Worm (Caenorhabditis elegans) whole organism, young adult: ENCODE data around the gene lgc-57.

Experiments used
- B0035.1 ChIP-seq: sonication (generic microtip); optimal IDR thresholded peaks from 2 replicates; lab custom pipeline; 2016; ENCODE audit warnings: missing genetic modification characterization, mild to moderate bottlenecking, missing compliant biosample characterization, missing genotype, missing genetic modification reagents
- C17E4.6 ChIP-seq: fragments of 200-800 bp; sonication (Bioruptor generic); IDR thresholded peaks from 2 replicates; pipeline ENCODE4 v1.3.6; 2022; ENCODE audit warnings: missing genetic modification reagents, missing genetic modification characterization, missing compliant biosample characterization
- F10E7.11 ChIP-seq: sonication (generic microtip); optimal IDR thresholded peaks from 2 replicates; lab custom pipeline; 2017; ENCODE audit warnings: mild to moderate bottlenecking, missing genetic modification characterization, moderate library complexity, missing compliant biosample characterization
- F33H1.4 ChIP-seq: fragments of 200-800 bp; sonication (Bioruptor generic); IDR thresholded peaks from 2 replicates; pipeline ENCODE4 v1.3.6; 2022; ENCODE audit warnings: missing genetic modification reagents, missing genetic modification characterization, missing compliant biosample characterization
- F37B4.10 ChIP-seq: fragments of 200-800 bp; sonication (Bioruptor generic); IDR thresholded peaks from 2 replicates; pipeline ENCODE4 v1.3.6; 2022; ENCODE audit warnings: missing genetic modification characterization, missing compliant biosample characterization
- F52B5.7 ChIP-seq: sonication (generic microtip); optimal IDR thresholded peaks from 2 replicates; lab custom pipeline; 2016; ENCODE audit warnings: mild to moderate bottlenecking, missing genetic modification characterization, missing compliant biosample characterization
- F57C9.4 ChIP-seq: sonication (generic microtip); optimal IDR thresholded peaks from 2 replicates; lab custom pipeline; 2017; ENCODE audit warnings: mild to moderate bottlenecking, missing genetic modification characterization, missing compliant biosample characterization
- K12H6.12 ChIP-seq: fragments of 200-800 bp; sonication (Bioruptor generic); optimal IDR thresholded peaks from 2 replicates; lab custom pipeline; 2018; ENCODE audit warnings: mild to moderate bottlenecking, missing genetic modification characterization, missing compliant biosample characterization
- Y53F4B.3 ChIP-seq: fragments of 200-800 bp; sonication (Bioruptor generic); IDR thresholded peaks from 2 replicates; pipeline ENCODE4 v1.3.6; 2022; ENCODE audit warnings: missing genetic modification reagents, missing genetic modification characterization, missing compliant biosample characterization
- Y53G8AR.9 ChIP-seq: fragments of 200-800 bp; sonication (Bioruptor generic); conservative IDR thresholded peaks from 2 replicates; pipeline ENCODE4 v1.3.6; 2022; ENCODE audit warnings: missing genetic modification reagents, missing genetic modification characterization, missing compliant biosample characterization
- Y56A3A.18 ChIP-seq: fragments of 200-800 bp; sonication (Bioruptor generic); IDR thresholded peaks from 2 replicates; pipeline ENCODE4 v1.3.6; 2022; ENCODE audit warnings: missing genetic modification reagents, missing genetic modification characterization, missing compliant biosample characterization
- Y79H2A.3 ChIP-seq: fragments of 200-800 bp; sonication (Bioruptor generic); conservative IDR thresholded peaks from 2 replicates; pipeline ENCODE4 v1.3.6; 2022; ENCODE audit warnings: missing genetic modification reagents, missing genetic modification characterization, missing compliant biosample characterization
- Y95B8A.8 ChIP-seq: fragments of 200-800 bp; sonication (Bioruptor generic); IDR thresholded peaks from 2 replicates; pipeline ENCODE4 v1.3.6; 2022; ENCODE audit warnings: missing genetic modification reagents, missing genetic modification characterization, missing compliant biosample characterization
- akir-1 ChIP-seq: fragments of 200-800 bp; sonication (Bioruptor generic); optimal IDR thresholded peaks from 2 replicates; lab custom pipeline; 2018; ENCODE audit warnings: mild to moderate bottlenecking, missing genetic modification characterization, moderate library complexity, missing compliant biosample characterization
- aptf-2 ChIP-seq: fragments of 200-800 bp; sonication (Bioruptor generic); conservative IDR thresholded peaks from 2 replicates; pipeline ENCODE4 v1.3.6; 2022; ENCODE audit warnings: missing genetic modification reagents, missing genetic modification characterization, missing compliant biosample characterization
- aptf-3 ChIP-seq: fragments of 200-800 bp; sonication (Bioruptor generic); IDR thresholded peaks from 2 replicates; pipeline ENCODE4 v1.3.6; 2022; ENCODE audit warnings: missing genetic modification characterization, missing compliant biosample characterization
- atf-7 ChIP-seq: sonication (generic microtip); optimal IDR thresholded peaks from 2 replicates; lab custom pipeline; 2017; ENCODE audit warnings: mild to moderate bottlenecking, missing genetic modification characterization, missing compliant biosample characterization
- athp-1 ChIP-seq: sonication (generic microtip); optimal IDR thresholded peaks from 2 replicates; lab custom pipeline; 2017; ENCODE audit warnings: mild to moderate bottlenecking, missing genetic modification characterization, missing compliant biosample characterization
- attf-3 ChIP-seq: fragments of 200-800 bp; sonication (Bioruptor generic); conservative IDR thresholded peaks from 2 replicates; pipeline ENCODE4 v1.3.6; 2022; ENCODE audit warnings: missing genetic modification reagents, missing genetic modification characterization, missing compliant biosample characterization
- attf-5 ChIP-seq: fragments of 200-800 bp; sonication (Bioruptor generic); optimal IDR thresholded peaks from 2 replicates; lab custom pipeline; 2018; ENCODE audit warnings: mild to moderate bottlenecking, missing genetic modification characterization, missing compliant biosample characterization
- ceh-58 ChIP-seq: fragments of 200-800 bp; sonication (Bioruptor generic); IDR thresholded peaks from 2 replicates; pipeline ENCODE4 v1.3.6; 2022; ENCODE audit warnings: missing genetic modification characterization, missing compliant biosample characterization
- ceh-91 ChIP-seq: fragments of 200-800 bp; sonication (Bioruptor generic); IDR thresholded peaks from 2 replicates; pipeline ENCODE4 v1.3.6; 2022; ENCODE audit warnings: missing genetic modification reagents, missing genetic modification characterization, missing compliant biosample characterization
- chd-7 ChIP-seq: sonication (generic microtip); optimal IDR thresholded peaks from 2 replicates; lab custom pipeline; 2016; ENCODE audit warnings: mild to moderate bottlenecking, missing genetic modification characterization, moderate library complexity, missing compliant biosample characterization
- dox-1 ChIP-seq: fragments of 200-800 bp; sonication (Bioruptor generic); IDR thresholded peaks from 2 replicates; pipeline ENCODE4 v1.3.6; 2022; ENCODE audit warnings: missing genetic modification reagents, missing genetic modification characterization, missing compliant biosample characterization
- egl-18 ChIP-seq: fragments of 200-800 bp; sonication (Bioruptor generic); IDR thresholded peaks from 2 replicates; pipeline ENCODE4 v1.3.6; 2022; ENCODE audit warnings: missing genetic modification reagents, missing genetic modification characterization, missing compliant biosample characterization
- egrh-3 ChIP-seq: fragments of 200-800 bp; sonication (Bioruptor generic); IDR thresholded peaks from 2 replicates; pipeline ENCODE4 v1.3.6; 2022; ENCODE audit warnings: missing genetic modification reagents, missing genetic modification characterization, missing compliant biosample characterization
- ekl-4 ChIP-seq: fragments of 200-800 bp; sonication (Bioruptor generic); IDR thresholded peaks from 2 replicates; pipeline ENCODE4 v1.3.6; 2022; ENCODE audit warnings: missing genetic modification reagents, missing genetic modification characterization, missing compliant biosample characterization
- ets-4 ChIP-seq: fragments of 200-800 bp; sonication (Bioruptor generic); optimal IDR thresholded peaks from 2 replicates; lab custom pipeline; 2018; ENCODE audit warnings: mild to moderate bottlenecking, missing genetic modification characterization, missing compliant biosample characterization
- gei-17 ChIP-seq: fragments of 200-800 bp; sonication (Bioruptor generic); optimal IDR thresholded peaks from 2 replicates; lab custom pipeline; 2018; ENCODE audit warnings: mild to moderate bottlenecking, missing genetic modification characterization, missing compliant biosample characterization
- hlh-12 ChIP-seq: sonication (generic microtip); optimal IDR thresholded peaks from 2 replicates; lab custom pipeline; 2016; ENCODE audit warnings: missing genetic modification characterization, missing compliant biosample characterization
- hlh-26 ChIP-seq: fragments of 200-800 bp; sonication (Bioruptor generic); conservative IDR thresholded peaks from 2 replicates; pipeline ENCODE4 v1.3.6; 2022; ENCODE audit warnings: missing genetic modification reagents, missing genetic modification characterization, missing compliant biosample characterization
- hmg-1.2 ChIP-seq: fragments of 200-800 bp; sonication (Bioruptor generic); IDR thresholded peaks from 2 replicates; pipeline ENCODE4 v1.3.6; 2022; ENCODE audit warnings: missing genetic modification reagents, missing genetic modification characterization, missing compliant biosample characterization
- lin-35 ChIP-seq, 3 experiments: fragments of 150-350 bp in 2 of 3; sonication (generic microtip) in 1 of 3; optimal IDR thresholded peaks; 2 replicates each; lab custom pipeline; 2014 to 2018; ENCODE audit warnings: missing biosample characterization in 3 of 3, missing genetic modification characterization in 3 of 3, missing genetic modification reagents in 3 of 3
- lir-1 ChIP-seq: fragments of 200-800 bp; sonication (Bioruptor generic); conservative IDR thresholded peaks from 2 replicates; pipeline ENCODE4 v1.3.6; 2022; ENCODE audit warnings: missing genetic modification reagents, missing genetic modification characterization, missing compliant biosample characterization
- lsl-1 ChIP-seq: fragments of 200-800 bp; sonication (Bioruptor generic); optimal IDR thresholded peaks from 2 replicates; lab custom pipeline; 2018; ENCODE audit warnings: mild to moderate bottlenecking, missing genetic modification characterization, moderate library complexity, missing compliant biosample characterization
- nhr-80 ChIP-seq: sonication (generic microtip); optimal IDR thresholded peaks from 2 replicates; lab custom pipeline; 2016; ENCODE audit warnings: missing genetic modification characterization, missing compliant biosample characterization
- pbrm-1 ChIP-seq: fragments of 200-800 bp; sonication (Bioruptor generic); IDR thresholded peaks from 2 replicates; pipeline ENCODE4 v1.3.6; 2022; ENCODE audit warnings: missing genetic modification reagents, missing genetic modification characterization, missing compliant biosample characterization
- rec-8 ChIP-seq, 2 experiments: sonication (generic microtip); optimal IDR thresholded peaks; 2 replicates each; lab custom pipeline; 2016; ENCODE audit warnings: mild to moderate bottlenecking in 2 of 2, missing genetic modification characterization in 2 of 2, missing genetic modification reagents in 2 of 2, missing genotype in 2 of 2, missing biosample characterization in 1 of 2, missing compliant biosample characterization in 1 of 2, moderate library complexity in 1 of 2
- sea-2 ChIP-seq: fragments of 200-800 bp; sonication (Bioruptor generic); IDR thresholded peaks from 2 replicates; pipeline ENCODE4 v1.3.6; 2022; ENCODE audit warnings: missing genetic modification characterization, missing compliant biosample characterization
- snpc-1.1 ChIP-seq: sonication (generic microtip); optimal IDR thresholded peaks from 2 replicates; lab custom pipeline; 2017; ENCODE audit warnings: missing genetic modification characterization, mild to moderate bottlenecking, missing compliant biosample characterization, antibody characterized with exemption, moderate library complexity, missing genotype, missing genetic modification reagents; ENCODE audit not compliant: insufficient read depth
- snpc-1.3 ChIP-seq: sonication (generic microtip); optimal IDR thresholded peaks from 2 replicates; lab custom pipeline; 2017; ENCODE audit warnings: missing genetic modification characterization, mild to moderate bottlenecking, missing compliant biosample characterization, antibody characterized with exemption, moderate library complexity, missing genotype, missing genetic modification reagents; ENCODE audit not compliant: insufficient read depth
- sptf-2 ChIP-seq: fragments of 200-800 bp; sonication (Bioruptor generic); optimal IDR thresholded peaks from 2 replicates; lab custom pipeline; 2018; ENCODE audit warnings: mild to moderate bottlenecking, missing genetic modification characterization, missing compliant biosample characterization
- tbp1 ChIP-seq: fragments of 200-800 bp; sonication (Bioruptor generic); optimal IDR thresholded peaks from 2 replicates; lab custom pipeline; 2018; ENCODE audit warnings: mild to moderate bottlenecking, missing genetic modification characterization, missing compliant biosample characterization
- tbx-9 ChIP-seq: sonication (generic microtip); optimal IDR thresholded peaks from 2 replicates; lab custom pipeline; 2016; ENCODE audit warnings: borderline replicate concordance, missing genetic modification characterization, inconsistent platforms, missing compliant biosample characterization
- zfh-2 ChIP-seq: fragments of 200-800 bp; sonication (Bioruptor generic); conservative IDR thresholded peaks from 2 replicates; pipeline ENCODE4 v1.3.6; 2022; ENCODE audit warnings: missing genetic modification reagents, missing genetic modification characterization, missing compliant biosample characterization
- ztf-22 ChIP-seq: fragments of 200-800 bp; sonication (Bioruptor generic); optimal IDR thresholded peaks from 2 replicates; lab custom pipeline; 2018; ENCODE audit warnings: mild to moderate bottlenecking, missing genetic modification characterization, moderate library complexity, missing compliant biosample characterization
- ztf-28 ChIP-seq: fragments of 200-800 bp; sonication (Bioruptor generic); IDR thresholded peaks from 2 replicates; pipeline ENCODE4 v1.3.6; 2022; ENCODE audit warnings: missing genetic modification reagents, missing genetic modification characterization, missing compliant biosample characterization
- ztf-3 ChIP-seq: fragments of 200-800 bp; sonication (Bioruptor generic); optimal IDR thresholded peaks from 2 replicates; lab custom pipeline; 2018; ENCODE audit warnings: mild to moderate bottlenecking, missing genetic modification characterization, missing compliant biosample characterization

The lgc-57 gene

DNA sequence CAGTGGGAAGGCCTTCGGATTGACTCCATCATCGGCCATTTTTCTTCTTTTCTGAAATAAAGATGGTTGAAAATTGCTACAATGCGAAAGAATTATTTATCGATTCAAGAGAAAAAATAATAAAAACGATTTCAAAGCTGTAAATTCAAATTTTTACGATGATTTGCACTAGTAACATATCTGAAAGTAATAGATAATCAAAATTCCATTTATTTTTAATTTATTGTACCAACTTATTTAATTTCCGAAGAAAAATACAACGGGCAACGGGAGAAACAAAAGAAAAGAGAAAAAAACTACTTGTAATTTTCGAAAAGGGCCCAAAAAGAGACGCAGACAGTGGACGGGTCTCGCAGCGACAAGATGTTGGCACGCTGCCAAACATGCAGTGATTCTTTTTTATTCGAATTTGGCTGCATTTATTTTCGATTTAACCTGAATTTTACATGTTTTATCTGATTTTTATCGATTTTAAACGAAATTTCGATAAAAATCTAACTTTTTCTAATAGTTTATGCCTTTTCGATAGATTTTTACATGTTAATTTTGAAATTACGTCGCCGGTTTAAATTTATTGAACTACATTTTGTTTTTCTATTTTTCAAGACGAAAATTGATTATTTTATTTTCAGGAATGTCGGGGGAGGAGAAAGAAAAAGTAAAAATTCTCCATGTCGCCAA is 36.1 kb upstream of the lgc-57 start, which contains the start of the genes snu-13 and rsp-7 (continued):
- TF ChIP-seq gei-17 (GFP tag; lab: Kevin White, UChicago) (no peak), lsl-1 (GFP tag; lab: Kevin White, UChicago) (peak; percentile 69), Y53F4B.3 (GFP tag; lab: Robert Waterston, UW) (no peak), snpc-1.1 (tag; lab: Kevin White, UChicago) (no peak), zfh-2 (GFP tag; lab: Robert Waterston, UW) (no peak), hlh-26 (GFP tag; lab: Robert Waterston, UW) (no peak), F10E7.11 (no peak), ztf-22 (GFP tag; lab: Kevin White, UChicago) (no peak), athp-1 (tag; lab: Kevin White, UChicago) (no peak), tbx-9 (tag; lab: Kevin White, UChicago) (no peak), Y79H2A.3 (GFP tag; lab: Robert Waterston, UW) (no peak), snpc-1.3 (no peak), sptf-2 (GFP tag; lab: Kevin White, UChicago) (no peak), atf-7 (no peak), pbrm-1 (GFP tag; lab: Robert Waterston, UW) (no peak), dox-1 (GFP tag; lab: Robert Waterston, UW) (peak; percentile 64; the same call in 1 of the 2 replicates), ztf-28 (no peak), F33H1.4 (GFP tag; lab: Robert Waterston, UW) (peak; percentile 91), hlh-12 (tag; lab: Kevin White, UChicago) (no peak), akir-1 (GFP tag; lab: Kevin White, UChicago) (no peak), nhr-80 (tag; lab: Kevin White, UChicago) (peak; percentile 22), K12H6.12 (no peak), aptf-3 (no peak), B0035.1 (tag; lab: Kevin White, UChicago) (no peak), Y53G8AR.9 (GFP tag; lab: Robert Waterston, UW) (no peak), egl-18 (GFP tag; lab: Robert Waterston, UW) (no peak), ekl-4 (GFP tag; lab: Robert Waterston, UW) (no peak), Y56A3A.18 (no peak), Y95B8A.8 (GFP tag; lab: Robert Waterston, UW) (no peak), attf-5 (GFP tag; lab: Kevin White, UChicago) (peak; percentile 69), ztf-3 (GFP tag; lab: Kevin White, UChicago) (no peak), aptf-2 (GFP tag; lab: Robert Waterston, UW) (no peak), F37B4.10 (GFP tag; lab: Robert Waterston, UW) (no peak), rec-8 (tag; optimal IDR thresholded peaks at IDR 0.05; lab: Kevin White, UChicago) (no peak), ceh-91 (GFP tag; lab: Robert Waterston, UW) (peak; percentile 68), F57C9.4 (tag; lab: Kevin White, UChicago) (no peak), tbp1 (peak; percentile 41), egrh-3 (GFP tag; lab: Robert Waterston, UW) (no peak), chd-7 (tag; lab: Kevin White, UChicago) (no peak), attf-3 (GFP tag; lab: Robert Waterston, UW) (no peak), sea-2 (no peak), lir-1 (GFP tag; lab: Robert Waterston, UW) (peak; percentile 48; the same call in 1 of the 2 replicates), hmg-1.2 (peak; percentile 42; the same call in 1 of the 2 replicates), ceh-58 (GFP tag; lab: Robert Waterston, UW) (no peak), F52B5.7 (tag; lab: Kevin White, UChicago) (no peak), ets-4 (GFP tag; lab: Kevin White, UChicago) (no peak), C17E4.6 (GFP tag; lab: Robert Waterston, UW) (no peak), lin-35 (GFP tag; optimal IDR thresholded peaks at IDR 0.05; lab: Kevin White, UChicago) (peak in 1 of 3 experiments; percentile 50)
